Worm (Caenorhabditis elegans): ENCODE data around the gene scav-3.

ce11 chrIII:12484432-12484831, 27.8 kb upstream of the scav-3 start, which contains the start of gene arrd-16:
- TF ChIP-seq lim-6 (tag; optimal IDR thresholded peaks at IDR 0.05) (no peak), ceh-9 (tag; optimal IDR thresholded peaks at IDR 0.05) (no peak), fkh-10 (GFP tag; optimal IDR thresholded peaks at IDR 0.05) (no peak), odd-2 (tag; optimal IDR thresholded peaks at IDR 0.05) (no peak), Y22D7AL.16 (tag; optimal IDR thresholded peaks at IDR 0.05) (no peak), nfya-1 (tag; optimal IDR thresholded peaks at IDR 0.05) (no peak), hlh-30 (tag; optimal IDR thresholded peaks at IDR 0.05; ENCODE audit: insufficient read depth) (no peak), pqm-1 (tag; optimal IDR thresholded peaks at IDR 0.05) (no peak), fax-1 (tag; optimal IDR thresholded peaks at IDR 0.05) (no peak), nhr-11 (tag; optimal IDR thresholded peaks at IDR 0.05) (no peak), ceh-34 (tag; optimal IDR thresholded peaks at IDR 0.05) (no peak)
